Fruit fly (Drosophila melanogaster) whole organism, embryonic: ENCODE data around the gene CG8851.

Experiments used
- ATbp ChIP-seq: fragments of 200-800 bp; sonication (Bioruptor generic); optimal IDR thresholded peaks from 2 replicates; lab custom pipeline; 2017; ENCODE audit warnings: missing biosample characterization, mild to moderate bottlenecking, missing genetic modification characterization, missing genetic modification reagents
- Ada2b ChIP-seq: fragments of 200-800 bp; sonication (Bioruptor generic); IDR thresholded peaks from 2 replicates; pipeline ENCODE4 v1.3.6; 2022; ENCODE audit warnings: missing biosample characterization, missing genetic modification characterization
- Aef1 ChIP-seq: fragments of 200-800 bp; sonication (Bioruptor generic); IDR thresholded peaks from 3 replicates; pipeline ENCODE4 v1.3.6; 2022; ENCODE audit warnings: missing biosample characterization, missing genetic modification characterization
- CG10565 ChIP-seq: fragments of 200-800 bp; sonication (Bioruptor generic); optimal IDR thresholded peaks from 3 replicates; lab custom pipeline; 2016; ENCODE audit warnings: missing biosample characterization, mild to moderate bottlenecking, missing genetic modification characterization
- CG10654 ChIP-seq: fragments of 200-800 bp; sonication (Bioruptor generic); optimal IDR thresholded peaks from 2 replicates; lab custom pipeline; 2016; ENCODE audit warnings: missing biosample characterization, missing genetic modification characterization
- CG12071 ChIP-seq: fragments of 200-800 bp; sonication (Bioruptor generic); optimal IDR thresholded peaks from 3 replicates; lab custom pipeline; 2018; ENCODE audit warnings: missing biosample characterization, mild to moderate bottlenecking, missing genetic modification characterization
- CG12659 ChIP-seq: fragments of 200-800 bp; sonication (Bioruptor generic); optimal IDR thresholded peaks from 3 replicates; lab custom pipeline; 2017; ENCODE audit warnings: mild to moderate bottlenecking, missing biosample characterization, missing genetic modification reagents, missing genetic modification characterization
- CG14441 ChIP-seq: fragments of 200-800 bp; sonication (Bioruptor generic); IDR thresholded peaks from 2 replicates; pipeline ENCODE4 v1.3.6; 2022; ENCODE audit warnings: missing biosample characterization, missing genetic modification characterization
- CG1603 ChIP-seq: fragments of 200-800 bp; sonication (Bioruptor generic); optimal IDR thresholded peaks from 2 replicates; lab custom pipeline; 2019; ENCODE audit warnings: missing biosample characterization, mild to moderate bottlenecking, missing genetic modification characterization, moderate library complexity
- CG1792 ChIP-seq: fragments of 200-800 bp; sonication (Bioruptor generic); optimal IDR thresholded peaks from 2 replicates; lab custom pipeline; 2016; ENCODE audit warnings: missing biosample characterization, missing genetic modification characterization
- CG18599 ChIP-seq: fragments of 200-800 bp; sonication (Bioruptor generic); optimal IDR thresholded peaks from 3 replicates; lab custom pipeline; 2017; ENCODE audit warnings: missing biosample characterization, missing genetic modification characterization, mild to moderate bottlenecking, moderate library complexity, missing genetic modification reagents
- CG2116 ChIP-seq: fragments of 200-800 bp; sonication (Bioruptor generic); optimal IDR thresholded peaks from 3 replicates; lab custom pipeline; 2018; ENCODE audit warnings: missing biosample characterization, mild to moderate bottlenecking, missing genetic modification characterization
- CG2129 ChIP-seq: fragments of 200-800 bp; sonication (Bioruptor generic); IDR thresholded peaks from 2 replicates; pipeline ENCODE4 v1.3.6; 2022; ENCODE audit warnings: missing biosample characterization, missing genetic modification characterization; ENCODE audit not compliant: partially characterized antibody
- CG33213 ChIP-seq: fragments of 200-800 bp; sonication (Bioruptor generic); optimal IDR thresholded peaks from 3 replicates; lab custom pipeline; 2016; ENCODE audit warnings: missing biosample characterization, missing genetic modification characterization
- CG34422 ChIP-seq: fragments of 200-800 bp; sonication (Bioruptor generic); IDR thresholded peaks from 3 replicates; pipeline ENCODE4 v1.3.6; 2022; ENCODE audit warnings: missing biosample characterization, missing genetic modification characterization
- CG3995 ChIP-seq: fragments of 200-800 bp; sonication (Bioruptor generic); optimal IDR thresholded peaks from 3 replicates; lab custom pipeline; 2016; ENCODE audit warnings: missing biosample characterization, missing genetic modification characterization
- CG4282 ChIP-seq: fragments of 200-800 bp; sonication (Bioruptor generic); optimal IDR thresholded peaks from 2 replicates; lab custom pipeline; 2016; ENCODE audit warnings: missing biosample characterization, missing genetic modification characterization
- CG6854 ChIP-seq: fragments of 200-800 bp; sonication (Bioruptor generic); optimal IDR thresholded peaks from 3 replicates; lab custom pipeline; 2017; ENCODE audit warnings: missing biosample characterization, mild to moderate bottlenecking, missing genetic modification characterization
- CG7271 ChIP-seq: fragments of 200-800 bp; sonication (Bioruptor generic); optimal IDR thresholded peaks from 2 replicates; lab custom pipeline; 2018; ENCODE audit warnings: missing biosample characterization, mild to moderate bottlenecking, missing genetic modification characterization, moderate library complexity
- CG7963 ChIP-seq: fragments of 200-800 bp; sonication (Bioruptor generic); IDR thresholded peaks from 3 replicates; pipeline ENCODE4 v1.3.6; 2022; ENCODE audit warnings: missing biosample characterization, missing genetic modification characterization; ENCODE audit not compliant: partially characterized antibody
- CG9797 ChIP-seq: fragments of 200-800 bp; sonication (Bioruptor generic); optimal IDR thresholded peaks from 3 replicates; lab custom pipeline; 2018; ENCODE audit warnings: missing biosample characterization, mild to moderate bottlenecking, missing genetic modification characterization
- Dip2 ChIP-seq: fragments of 200-800 bp; sonication (Bioruptor generic); IDR thresholded peaks from 2 replicates; pipeline ENCODE4 v1.3.6; 2022; ENCODE audit warnings: missing biosample characterization, missing genetic modification characterization
- Doc3 ChIP-seq: fragments of 200-800 bp; sonication (Bioruptor generic); IDR thresholded peaks from 3 replicates; pipeline ENCODE4 v1.3.6; 2022; ENCODE audit warnings: missing biosample characterization, missing genetic modification characterization; ENCODE audit not compliant: partially characterized antibody
- Dp ChIP-seq: fragments of 200-800 bp; sonication (Bioruptor generic); optimal IDR thresholded peaks from 2 replicates; lab custom pipeline; 2018; ENCODE audit warnings: missing biosample characterization, mild to moderate bottlenecking, missing genetic modification characterization, moderate library complexity
- Dref ChIP-seq: fragments of 200-800 bp; sonication (Bioruptor generic); IDR thresholded peaks from 2 replicates; pipeline ENCODE4 v1.3.6; 2022; ENCODE audit warnings: missing biosample characterization, missing genetic modification characterization
- E2f1 ChIP-seq: fragments of 200-800 bp; sonication (Bioruptor generic); IDR thresholded peaks from 2 replicates; pipeline ENCODE4 v1.3.6; 2022; ENCODE audit warnings: missing biosample characterization, missing genetic modification characterization
- E2f2 ChIP-seq: fragments of 200-800 bp; sonication (Bioruptor generic); IDR thresholded peaks from 2 replicates; pipeline ENCODE4 v1.3.6; 2022; ENCODE audit warnings: missing biosample characterization, missing genetic modification characterization
- ERR ChIP-seq: fragments of 200-800 bp; sonication (Bioruptor generic); optimal IDR thresholded peaks from 2 replicates; lab custom pipeline; 2016; ENCODE audit warnings: missing biosample characterization, missing genetic modification characterization
- Ets97D ChIP-seq: fragments of 200-800 bp; sonication (Bioruptor generic); optimal IDR thresholded peaks from 3 replicates; lab custom pipeline; 2016; ENCODE audit warnings: missing biosample characterization, missing genetic modification characterization
- HLH3B ChIP-seq: fragments of 200-800 bp; sonication (Bioruptor generic); IDR thresholded peaks from 2 replicates; pipeline ENCODE4 v1.3.6; 2022; ENCODE audit warnings: missing biosample characterization, missing genetic modification characterization
- HLH4C ChIP-seq: fragments of 200-800 bp; sonication (Bioruptor generic); IDR thresholded peaks from 3 replicates; pipeline ENCODE4 v1.3.6; 2022; ENCODE audit warnings: missing biosample characterization, missing genetic modification characterization; ENCODE audit not compliant: partially characterized antibody
- Hey ChIP-seq: fragments of 200-800 bp; sonication (Bioruptor generic); optimal IDR thresholded peaks from 3 replicates; lab custom pipeline; 2018; ENCODE audit warnings: missing biosample characterization, mild to moderate bottlenecking, missing genetic modification characterization
- Lhr ChIP-seq: fragments of 200-800 bp; sonication (Bioruptor generic); optimal IDR thresholded peaks from 3 replicates; lab custom pipeline; 2017; ENCODE audit warnings: mild to moderate bottlenecking, missing biosample characterization, missing genetic modification reagents, missing genetic modification characterization
- Nf-YC ChIP-seq: fragments of 200-800 bp; optimal IDR thresholded peaks from 3 replicates; lab custom pipeline; 2019; ENCODE audit warnings: missing biosample characterization, mild to moderate bottlenecking, missing genetic modification characterization, moderate library complexity
- ab ChIP-seq: fragments of 200-800 bp; sonication (Bioruptor generic); optimal IDR thresholded peaks from 2 replicates; lab custom pipeline; 2016; ENCODE audit warnings: missing biosample characterization, missing genetic modification characterization
- amos ChIP-seq: fragments of 200-800 bp; sonication (Bioruptor generic); IDR thresholded peaks from 2 replicates; pipeline ENCODE4 v1.3.6; 2022; ENCODE audit warnings: missing biosample characterization, missing genetic modification characterization; ENCODE audit not compliant: partially characterized antibody
- ato ChIP-seq: fragments of 200-800 bp; sonication (Bioruptor generic); IDR thresholded peaks from 2 replicates; pipeline ENCODE4 v1.3.6; 2022; ENCODE audit warnings: missing biosample characterization, missing genetic modification characterization; ENCODE audit not compliant: partially characterized antibody
- caup ChIP-seq: fragments of 200-800 bp; sonication (Bioruptor generic); optimal IDR thresholded peaks from 3 replicates; lab custom pipeline; 2017; ENCODE audit warnings: missing biosample characterization, mild to moderate bottlenecking, missing genetic modification characterization, moderate library complexity; ENCODE audit not compliant: severe bottlenecking
- crol ChIP-seq: fragments of 200-800 bp; sonication (Bioruptor generic); IDR thresholded peaks from 2 replicates; pipeline ENCODE4 v1.3.6; 2022; ENCODE audit warnings: missing biosample characterization, missing genetic modification characterization
- disco-r ChIP-seq: fragments of 200-800 bp; sonication (Bioruptor generic); optimal IDR thresholded peaks from 2 replicates; lab custom pipeline; 2016; ENCODE audit warnings: missing biosample characterization, missing genetic modification characterization
- gsb-n ChIP-seq: fragments of 200-800 bp; sonication (Bioruptor generic); optimal IDR thresholded peaks from 3 replicates; lab custom pipeline; 2018; ENCODE audit warnings: missing biosample characterization, mild to moderate bottlenecking, missing genetic modification characterization
- nmo ChIP-seq: fragments of 200-800 bp; sonication (Bioruptor generic); optimal IDR thresholded peaks from 2 replicates; lab custom pipeline; 2018; ENCODE audit warnings: missing biosample characterization, mild to moderate bottlenecking, missing genetic modification characterization, moderate library complexity
- phol ChIP-seq: fragments of 200-800 bp; sonication (Bioruptor generic); optimal IDR thresholded peaks from 3 replicates; lab custom pipeline; 2018; ENCODE audit warnings: missing biosample characterization, mild to moderate bottlenecking, missing genetic modification characterization, moderate library complexity
- pzg ChIP-seq: fragments of 200-800 bp; sonication (Bioruptor generic); optimal IDR thresholded peaks from 3 replicates; lab custom pipeline; 2018; ENCODE audit warnings: missing biosample characterization, mild to moderate bottlenecking, missing genetic modification characterization, moderate library complexity
- sc ChIP-seq, 3 experiments: fragments of >200 bp in 2 of 3; fragments of 200-800 bp in 1 of 3; sonication (Bioruptor generic) in 1 of 3; optimal IDR thresholded peaks; 2 replicates in 2 of 3; 3 replicates in 1 of 3; lab custom pipeline; 2017; ENCODE audit warnings: mild to moderate bottlenecking in 1 of 3, missing biosample characterization in 1 of 3, missing genetic modification characterization in 1 of 3, missing genetic modification reagents in 1 of 3
- tll ChIP-seq, 2 experiments: fragments of 200-800 bp in 1 of 2; fragments of >200 bp in 1 of 2; sonication (Bioruptor generic) in 1 of 2; optimal IDR thresholded peaks; 2 replicates each; lab custom pipeline; 2017 to 2019; ENCODE audit warnings: missing biosample characterization in 2 of 2, missing genetic modification characterization in 2 of 2, mild to moderate bottlenecking in 1 of 2, moderate library complexity in 1 of 2
- vnd ChIP-seq: fragments of 200-800 bp; sonication (Bioruptor generic); IDR thresholded peaks from 3 replicates; pipeline ENCODE4 v1.3.6; 2022; ENCODE audit warnings: missing biosample characterization, missing genetic modification characterization; ENCODE audit not compliant: partially characterized antibody
- zen ChIP-seq: fragments of 200-800 bp; sonication (Bioruptor generic); optimal IDR thresholded peaks from 3 replicates; lab custom pipeline; 2018; ENCODE audit warnings: missing biosample characterization, mild to moderate bottlenecking, missing genetic modification characterization, moderate library complexity

Gene CG8851

DNA sequence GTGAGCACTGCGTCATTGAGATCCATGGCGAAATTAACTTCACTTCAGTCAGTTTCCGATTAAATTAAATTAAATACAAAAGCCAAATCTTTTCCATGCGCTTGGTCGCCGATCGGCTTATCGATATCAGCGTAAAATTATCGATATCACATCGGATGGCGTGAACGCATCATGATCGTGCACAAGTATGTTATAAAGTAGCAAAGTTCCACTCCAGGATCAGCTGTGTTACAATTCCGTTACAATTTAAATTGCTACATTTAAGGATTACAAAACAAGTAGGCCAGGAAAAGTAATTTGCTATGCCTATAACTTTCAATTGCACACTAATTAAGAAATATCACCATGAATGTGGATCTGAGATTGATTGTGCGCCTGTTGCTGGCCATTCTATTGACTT, 49.6 kb upstream of the CG8851 start, which contains the start of the genes Pif1 and CG31776 (continued):
- TF ChIP-seq CG2129 (GFP tag; lab: Robert Waterston, UW) (peak; percentile 79), CG34422 (GFP tag; lab: Robert Waterston, UW) (peak; percentile 19; the same call in 1 of the 3 replicates), ERR (no peak), Lhr (GFP tag; lab: Kevin White, UChicago) (peak; percentile 43), Nf-YC (tag; lab: Kevin White, UChicago) (no peak), Doc3 (GFP tag; lab: Robert Waterston, UW) (peak; percentile 76), CG10654 (no peak), CG2116 (GFP tag; lab: Kevin White, UChicago) (peak; percentile 93), CG14441 (GFP tag; lab: Robert Waterston, UW) (no peak), CG18599 (GFP tag; lab: Kevin White, UChicago) (no peak), Dp (GFP tag; lab: Kevin White, UChicago) (peak; percentile 47), Ets97D (GFP tag; lab: Kevin White, UChicago) (peak; percentile 51), CG7963 (GFP tag; lab: Robert Waterston, UW) (peak; percentile 66; the same call in 2 of the 3 replicates), CG10565 (GFP tag; lab: Kevin White, UChicago) (no peak), Dip2 (no peak), CG9797 (GFP tag; lab: Kevin White, UChicago) (peak; percentile 65), sc (optimal IDR thresholded peaks at IDR 0.05; lab: Kevin White, UChicago) (no peak), sc (GFP tag; optimal IDR thresholded peaks at IDR 0.05; lab: Kevin White, UChicago) (no peak), CG7271 (tag; lab: Kevin White, UChicago) (no peak), pzg (GFP tag; lab: Kevin White, UChicago) (peak; percentile 88), HLH4C (GFP tag; lab: Robert Waterston, UW) (peak; percentile 90), Ada2b (GFP tag; lab: Robert Waterston, UW) (no peak), Dref (GFP tag; lab: Robert Waterston, UW) (peak; percentile 97), CG1603 (tag; lab: Kevin White, UChicago) (peak; percentile 85), crol (no peak), vnd (GFP tag; lab: Robert Waterston, UW) (peak; percentile 64; the same call in 2 of the 3 replicates), Aef1 (GFP tag; lab: Robert Waterston, UW) (no peak), Hey (tag; lab: Kevin White, UChicago) (no peak), ATbp (GFP tag; lab: Kevin White, UChicago) (no peak), E2f1 (GFP tag; lab: Robert Waterston, UW) (no peak), phol (tag; lab: Kevin White, UChicago) (peak; percentile 38), amos (GFP tag; lab: Robert Waterston, UW) (peak; percentile 92; the same call in 1 of the 2 replicates), CG4282 (GFP tag; lab: Kevin White, UChicago) (no peak), CG6854 (GFP tag; lab: Kevin White, UChicago) (no peak), HLH3B (GFP tag; lab: Robert Waterston, UW) (no peak), E2f2 (GFP tag; lab: Robert Waterston, UW) (peak; percentile 37; the same call in 1 of the 2 replicates), gsb-n (no peak), tll (GFP tag; optimal IDR thresholded peaks at IDR 0.05; lab: Kevin White, UChicago) (peak in 1 of 2 experiments; percentile 39), CG12071 (GFP tag; lab: Kevin White, UChicago) (no peak), disco-r (GFP tag; lab: Kevin White, UChicago) (no peak), caup (GFP tag; lab: Kevin White, UChicago) (no peak), zen (tag; lab: Kevin White, UChicago) (peak; percentile 37), ab (GFP tag; lab: Kevin White, UChicago) (no peak), CG1792 (GFP tag; lab: Kevin White, UChicago) (no peak), CG33213 (GFP tag; lab: Kevin White, UChicago) (peak; percentile 32), ato (GFP tag; lab: Robert Waterston, UW) (peak; percentile 79; the same call in 1 of the 2 replicates), nmo (GFP tag; lab: Kevin White, UChicago) (peak; percentile 29), CG12659 (peak; percentile 27), CG3995 (GFP tag; lab: Kevin White, UChicago) (peak; percentile 78)
